Worm (Caenorhabditis elegans) whole organism, L4 larva: ENCODE results near the gene Y39A1A.17.

ENCODE experiments used
- ces-1 ChIP-seq: fragments of 150-350 bp; sonication (generic microtip); optimal IDR thresholded peaks from 4 replicates; lab custom pipeline; 2014; ENCODE audit warnings: missing biosample characterization, missing genetic modification reagents, missing genetic modification characterization
- dpl-1 ChIP-seq: fragments of 150-350 bp; optimal IDR thresholded peaks from 2 replicates; lab custom pipeline; 2014; ENCODE audit warnings: missing biosample characterization, missing genetic modification reagents, missing genetic modification characterization
- hlh-11 ChIP-seq: fragments of 200-800 bp; sonication (Bioruptor generic); optimal IDR thresholded peaks from 2 replicates; lab custom pipeline; 2018; ENCODE audit warnings: mild to moderate bottlenecking, missing genetic modification characterization, missing compliant biosample characterization
- lin-13 ChIP-seq: fragments of 150-350 bp; optimal IDR thresholded peaks from 2 replicates; lab custom pipeline; 2014; ENCODE audit warnings: missing biosample characterization, missing genetic modification reagents, missing genetic modification characterization
- mep-1 ChIP-seq: fragments of 150-350 bp; sonication (generic microtip); optimal IDR thresholded peaks from 3 replicates; lab custom pipeline; 2014; ENCODE audit warnings: missing biosample characterization, missing genetic modification characterization
- nhr-237 ChIP-seq: sonication (generic microtip); optimal IDR thresholded peaks from 2 replicates; lab custom pipeline; 2017; ENCODE audit warnings: missing biosample characterization, missing genetic modification characterization
- pha-4 ChIP-seq, 2 experiments: fragments of 150-350 bp in 1 of 2; fragments of 200-800 bp in 1 of 2; sonication (Bioruptor generic) in 1 of 2; IDR thresholded peaks in 1 of 2; optimal IDR thresholded peaks in 1 of 2; 2 replicates each; pipeline versions ENCODE4 v1.3.6 to Lab custom; 2014 to 2022; ENCODE audit warnings: missing genetic modification characterization in 2 of 2, missing genetic modification reagents in 2 of 2, missing biosample characterization in 1 of 2, missing compliant biosample characterization in 1 of 2
- skn-1 ChIP-seq: fragments of 150-350 bp; optimal IDR thresholded peaks from 2 replicates; lab custom pipeline; 2014; ENCODE audit warnings: missing biosample characterization, missing genetic modification characterization
- unc-62 ChIP-seq, 3 experiments: fragments of 150-350 bp in 1 of 3; sonication (generic microtip); optimal IDR thresholded peaks in 2 of 3; peaks in 1 of 3; 1 replicate in 1 of 3; 2 replicates in 2 of 3; lab custom pipeline; 2014 to 2017; ENCODE audit warnings: missing biosample characterization in 3 of 3, missing genetic modification characterization in 3 of 3, missing genetic modification reagents in 3 of 3, missing genotype in 1 of 3

ce11 chrIII:10654718-10655117 is 36.2 kb downstream of the Y39A1A.17 start, which contains the start of gene cnt-2:
- no peak for TF ChIP-seq lin-13 (GFP tag; lab: Kevin White, UChicago)
- no peak for TF ChIP-seq mep-1 (tag; lab: Kevin White, UChicago)
- no peak for TF ChIP-seq nhr-237 (tag; lab: Kevin White, UChicago)
- no peak for TF ChIP-seq hlh-11
- no peak for TF ChIP-seq pha-4 (GFP tag; IDR thresholded peaks at IDR 0.05; lab: Robert Waterston, UW)
- TF ChIP-seq pha-4 (tag; optimal IDR thresholded peaks at IDR 0.05; lab: Kevin White, UChicago), result no peak
- TF ChIP-seq unc-62 (GFP tag; optimal IDR thresholded peaks at IDR 0.05 in 1 of 2; lab: Kevin White, UChicago), result no peak
- no peak for TF ChIP-seq unc-62 (tag; optimal IDR thresholded peaks at IDR 0.05; lab: Kevin White, UChicago)
- TF ChIP-seq ces-1 (GFP tag; lab: Kevin White, UChicago), result no peak
- TF ChIP-seq skn-1 (tag; lab: Kevin White, UChicago), result no peak
- no peak for TF ChIP-seq dpl-1
